Worm (Caenorhabditis elegans) whole organism, L4 larva: ENCODE results near the gene F40G9.17.

Experiments used
- Y75B8A.6 ChIP-seq: fragments of 200-800 bp; sonication (Bioruptor generic); IDR thresholded peaks from 2 replicates; pipeline ENCODE4 v1.3.6; 2022; ENCODE audit warnings: missing genetic modification reagents, missing genetic modification characterization, missing compliant biosample characterization
- ama-1 ChIP-seq: fragments of 150-350 bp; optimal IDR thresholded peaks from 2 replicates; lab custom pipeline; 2014; ENCODE audit warnings: inconsistent platforms, mixed read lengths
- egl-27 ChIP-seq: sonication (generic microtip); optimal IDR thresholded peaks from 3 replicates; lab custom pipeline; 2017; ENCODE audit warnings: missing biosample characterization, missing genetic modification reagents, missing genetic modification characterization
- lin-13 ChIP-seq: fragments of 150-350 bp; optimal IDR thresholded peaks from 2 replicates; lab custom pipeline; 2014; ENCODE audit warnings: missing biosample characterization, missing genetic modification reagents, missing genetic modification characterization
- nhr-48 ChIP-seq: sonication (generic microtip); optimal IDR thresholded peaks from 2 replicates; lab custom pipeline; 2016; ENCODE audit warnings: mild to moderate bottlenecking, missing genetic modification characterization, missing compliant biosample characterization
- pha-4 ChIP-seq, 2 experiments: fragments of 150-350 bp in 1 of 2; fragments of 200-800 bp in 1 of 2; sonication (Bioruptor generic) in 1 of 2; IDR thresholded peaks in 1 of 2; optimal IDR thresholded peaks in 1 of 2; 2 replicates each; pipeline versions ENCODE4 v1.3.6 to Lab custom; 2014 to 2022; ENCODE audit warnings: missing genetic modification characterization in 2 of 2, missing genetic modification reagents in 2 of 2, missing biosample characterization in 1 of 2, missing compliant biosample characterization in 1 of 2
- skn-1 ChIP-seq: fragments of 150-350 bp; optimal IDR thresholded peaks from 2 replicates; lab custom pipeline; 2014; ENCODE audit warnings: missing biosample characterization, missing genetic modification characterization

DNA sequence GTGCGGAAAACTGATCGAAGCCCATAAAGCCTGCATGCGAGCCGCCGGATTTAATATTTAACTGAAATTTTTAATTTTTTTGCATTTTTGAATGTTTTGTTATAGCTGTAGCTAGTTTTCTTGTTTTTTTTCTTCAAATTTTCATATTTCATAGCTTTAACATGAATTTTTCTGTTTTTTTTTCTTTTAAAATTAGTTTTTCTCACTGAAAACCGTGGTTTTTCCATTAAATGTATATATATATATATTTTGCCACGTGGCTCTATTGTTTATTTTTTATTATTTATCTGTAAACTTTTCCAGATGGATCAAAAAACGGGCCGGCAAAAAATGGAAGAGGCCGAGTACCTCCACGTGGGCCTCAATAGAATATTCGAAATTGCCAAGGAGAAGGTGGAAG lies 2.5 kb upstream of the F40G9.17 start, which contains the start of gene sec-20:
- TF ChIP-seq ama-1 (no peak), Y75B8A.6 (GFP tag; lab: Robert Waterston, UW) (no peak), lin-13 (no peak), skn-1 (tag; lab: Kevin White, UChicago) (no peak), egl-27 (no peak), nhr-48 (tag; lab: Kevin White, UChicago) (no peak), pha-4 (GFP tag; IDR thresholded peaks at IDR 0.05; lab: Robert Waterston, UW) (no peak), pha-4 (tag; optimal IDR thresholded peaks at IDR 0.05; lab: Kevin White, UChicago) (no peak)
